Worm (Caenorhabditis elegans) whole organism, young adult: ENCODE data around the gene clec-78.

ENCODE experiments used
- B0035.1 ChIP-seq: sonication (generic microtip); optimal IDR thresholded peaks from 2 replicates; lab custom pipeline; 2016; ENCODE audit warnings: missing genetic modification characterization, mild to moderate bottlenecking, missing compliant biosample characterization, missing genotype, missing genetic modification reagents
- D2030.7 ChIP-seq: fragments of 200-800 bp; sonication (Bioruptor generic); IDR thresholded peaks from 2 replicates; pipeline ENCODE4 v1.3.6; 2022; ENCODE audit warnings: missing genetic modification reagents, missing genetic modification characterization, missing compliant biosample characterization
- F23B12.7 ChIP-seq: sonication (generic microtip); optimal IDR thresholded peaks from 2 replicates; lab custom pipeline; 2017; ENCODE audit warnings: missing genetic modification characterization, mild to moderate bottlenecking, missing compliant biosample characterization, antibody characterized with exemption, moderate library complexity; ENCODE audit not compliant: insufficient read depth
- F37B4.10 ChIP-seq: fragments of 200-800 bp; sonication (Bioruptor generic); IDR thresholded peaks from 2 replicates; pipeline ENCODE4 v1.3.6; 2022; ENCODE audit warnings: missing genetic modification characterization, missing compliant biosample characterization
- T07F8.4 ChIP-seq: sonication (generic microtip); optimal IDR thresholded peaks from 2 replicates; lab custom pipeline; 2016; ENCODE audit warnings: mild to moderate bottlenecking, missing genetic modification characterization, moderate library complexity, missing compliant biosample characterization
- T26A5.8 ChIP-seq: sonication (generic microtip); optimal IDR thresholded peaks from 2 replicates; lab custom pipeline; 2016; ENCODE audit warnings: missing genetic modification characterization, missing compliant biosample characterization
- Y67H2A.10 ChIP-seq: fragments of 200-800 bp; sonication (Bioruptor generic); conservative IDR thresholded peaks from 2 replicates; pipeline ENCODE4 v1.3.6; 2022; ENCODE audit warnings: missing genetic modification reagents, missing genetic modification characterization, missing compliant biosample characterization
- ZK185.1 ChIP-seq: sonication (generic microtip); optimal IDR thresholded peaks from 2 replicates; lab custom pipeline; 2016; ENCODE audit warnings: mild to moderate bottlenecking, missing genetic modification characterization, missing compliant biosample characterization; ENCODE audit not compliant: poor library complexity, severe bottlenecking
- ama-1 ChIP-seq, 3 experiments: fragments of 150-350 bp in 1 of 3; sonication (generic microtip) in 2 of 3; optimal IDR thresholded peaks; 2 replicates each; lab custom pipeline; 2014 to 2018; ENCODE audit warnings: missing biosample characterization in 2 of 3, missing genetic modification characterization in 2 of 3, missing genetic modification reagents in 2 of 3
- aptf-3 ChIP-seq: fragments of 200-800 bp; sonication (Bioruptor generic); IDR thresholded peaks from 2 replicates; pipeline ENCODE4 v1.3.6; 2022; ENCODE audit warnings: missing genetic modification characterization, missing compliant biosample characterization
- attf-6 ChIP-seq: fragments of 200-800 bp; sonication (Bioruptor generic); IDR thresholded peaks from 2 replicates; pipeline ENCODE4 v1.3.6; 2022; ENCODE audit warnings: missing genetic modification reagents, missing genetic modification characterization, missing compliant biosample characterization
- bed-2 ChIP-seq: fragments of 200-800 bp; sonication (Bioruptor generic); IDR thresholded peaks from 2 replicates; pipeline ENCODE4 v1.3.6; 2022; ENCODE audit warnings: missing genetic modification reagents, missing genetic modification characterization, missing compliant biosample characterization
- cebp-1 ChIP-seq, 2 experiments: fragments of 200-800 bp in 1 of 2; sonication (Bioruptor generic) in 1 of 2; sonication (generic microtip) in 1 of 2; IDR thresholded peaks in 1 of 2; optimal IDR thresholded peaks in 1 of 2; 2 replicates each; pipeline versions ENCODE4 v1.3.6 to Lab custom; 2017 to 2022; ENCODE audit warnings: missing compliant biosample characterization in 2 of 2, missing genetic modification characterization in 2 of 2, mild to moderate bottlenecking in 1 of 2, missing genetic modification reagents in 1 of 2, moderate library complexity in 1 of 2
- ceh-58 ChIP-seq: fragments of 200-800 bp; sonication (Bioruptor generic); IDR thresholded peaks from 2 replicates; pipeline ENCODE4 v1.3.6; 2022; ENCODE audit warnings: missing genetic modification characterization, missing compliant biosample characterization
- ceh-79 ChIP-seq: sonication (generic microtip); optimal IDR thresholded peaks from 2 replicates; lab custom pipeline; 2017; ENCODE audit warnings: mild to moderate bottlenecking, missing genetic modification characterization, missing compliant biosample characterization
- egl-18 ChIP-seq: fragments of 200-800 bp; sonication (Bioruptor generic); IDR thresholded peaks from 2 replicates; pipeline ENCODE4 v1.3.6; 2022; ENCODE audit warnings: missing genetic modification reagents, missing genetic modification characterization, missing compliant biosample characterization
- fkh-3 ChIP-seq: sonication (generic microtip); optimal IDR thresholded peaks from 2 replicates; lab custom pipeline; 2016; ENCODE audit warnings: mild to moderate bottlenecking, missing genetic modification characterization, missing compliant biosample characterization
- gei-17 ChIP-seq: fragments of 200-800 bp; sonication (Bioruptor generic); optimal IDR thresholded peaks from 2 replicates; lab custom pipeline; 2018; ENCODE audit warnings: mild to moderate bottlenecking, missing genetic modification characterization, missing compliant biosample characterization
- hrde-1 ChIP-seq: sonication (generic microtip); optimal IDR thresholded peaks from 2 replicates; lab custom pipeline; 2016; ENCODE audit warnings: missing genetic modification characterization, mild to moderate bottlenecking, missing compliant biosample characterization, moderate library complexity, missing genotype, missing genetic modification reagents, borderline replicate concordance
- lin-54 ChIP-seq: fragments of 200-800 bp; sonication (Bioruptor generic); optimal IDR thresholded peaks from 2 replicates; lab custom pipeline; 2018; ENCODE audit warnings: mild to moderate bottlenecking, missing genetic modification characterization, missing compliant biosample characterization
- madf-10 ChIP-seq: sonication (generic microtip); optimal IDR thresholded peaks from 2 replicates; lab custom pipeline; 2016; ENCODE audit warnings: mild to moderate bottlenecking, missing genetic modification characterization, missing compliant biosample characterization
- madf-6 ChIP-seq: fragments of 200-800 bp; sonication (Bioruptor generic); IDR thresholded peaks from 2 replicates; pipeline ENCODE4 v1.3.6; 2022; ENCODE audit warnings: missing genetic modification reagents, missing genetic modification characterization, missing compliant biosample characterization
- mcd-1 ChIP-seq: fragments of 200-800 bp; sonication (Bioruptor generic); IDR thresholded peaks from 2 replicates; pipeline ENCODE4 v1.3.6; 2022; ENCODE audit warnings: missing genetic modification reagents, missing genetic modification characterization, missing compliant biosample characterization
- mel-28 ChIP-seq: sonication (generic microtip); optimal IDR thresholded peaks from 2 replicates; lab custom pipeline; 2016; ENCODE audit warnings: borderline replicate concordance, mild to moderate bottlenecking, missing genetic modification characterization, missing compliant biosample characterization
- nhr-27 ChIP-seq: fragments of 200-800 bp; sonication (Bioruptor generic); optimal IDR thresholded peaks from 2 replicates; lab custom pipeline; 2018; ENCODE audit warnings: mild to moderate bottlenecking, missing genetic modification characterization, moderate library complexity, missing compliant biosample characterization
- nhr-90 ChIP-seq: sonication (generic microtip); optimal IDR thresholded peaks from 2 replicates; lab custom pipeline; 2016; ENCODE audit warnings: missing genotype, mild to moderate bottlenecking, missing genetic modification characterization, missing compliant biosample characterization
- snpc-1.3 ChIP-seq: sonication (generic microtip); optimal IDR thresholded peaks from 2 replicates; lab custom pipeline; 2017; ENCODE audit warnings: missing genetic modification characterization, mild to moderate bottlenecking, missing compliant biosample characterization, antibody characterized with exemption, moderate library complexity, missing genotype, missing genetic modification reagents; ENCODE audit not compliant: insufficient read depth
- tbx-9 ChIP-seq: sonication (generic microtip); optimal IDR thresholded peaks from 2 replicates; lab custom pipeline; 2016; ENCODE audit warnings: borderline replicate concordance, missing genetic modification characterization, inconsistent platforms, missing compliant biosample characterization
- unc-130 ChIP-seq: sonication (generic microtip); optimal IDR thresholded peaks from 2 replicates; lab custom pipeline; 2016; ENCODE audit warnings: missing genetic modification reagents, missing genetic modification characterization, missing compliant biosample characterization
- xnd-1 ChIP-seq: sonication (generic microtip); optimal IDR thresholded peaks from 2 replicates; lab custom pipeline; 2016; ENCODE audit warnings: missing genotype, missing genetic modification reagents, missing genetic modification characterization, missing compliant biosample characterization
- ztf-18 ChIP-seq: sonication (generic microtip); optimal IDR thresholded peaks from 2 replicates; lab custom pipeline; 2016; ENCODE audit warnings: missing genotype, mild to moderate bottlenecking, missing genetic modification characterization, missing compliant biosample characterization
- ztf-26 ChIP-seq: sonication (generic microtip); optimal IDR thresholded peaks from 2 replicates; lab custom pipeline; 2017; ENCODE audit warnings: missing genetic modification characterization, missing compliant biosample characterization

Gene clec-78

DNA sequence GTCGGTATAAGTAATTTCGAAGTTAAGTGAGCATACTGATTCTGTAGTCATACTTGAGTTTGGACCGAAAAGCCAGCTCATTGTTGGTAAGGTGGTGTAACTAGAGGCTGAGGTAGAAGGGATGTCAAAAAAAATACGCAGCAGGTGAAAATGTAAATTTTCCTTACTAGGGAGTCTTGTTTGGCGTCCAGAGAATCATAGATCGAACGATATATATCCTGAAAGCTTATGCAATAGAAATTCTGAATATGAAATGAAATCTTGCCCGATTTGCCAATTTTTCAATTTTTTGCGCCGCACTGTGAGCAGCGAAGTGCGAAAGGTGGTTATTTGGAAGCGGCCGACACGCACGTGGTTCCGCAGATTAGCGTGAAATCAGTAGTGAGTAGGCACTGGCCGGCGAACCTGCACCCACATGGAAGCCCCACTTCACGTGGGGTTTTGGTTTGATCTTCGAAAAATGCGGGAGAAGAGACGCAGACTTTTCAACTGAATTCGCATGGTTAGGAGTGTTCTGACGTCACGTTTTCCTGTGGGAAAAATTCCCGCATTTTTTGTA, 10.9 kb upstream of the clec-78 start, which contains the start of gene srh-220:
Gene srh-220, minus strand, starts transcription at position 51 of the 559 bp plus-strand sequence.
- TF ChIP-seq lin-54 = no peak
- 0 out of 2 replicates have a peak, but pooled peaks have one; percentile 67 for TF ChIP-seq F37B4.10 (GFP tag; lab: Robert Waterston, UW)

DNA sequence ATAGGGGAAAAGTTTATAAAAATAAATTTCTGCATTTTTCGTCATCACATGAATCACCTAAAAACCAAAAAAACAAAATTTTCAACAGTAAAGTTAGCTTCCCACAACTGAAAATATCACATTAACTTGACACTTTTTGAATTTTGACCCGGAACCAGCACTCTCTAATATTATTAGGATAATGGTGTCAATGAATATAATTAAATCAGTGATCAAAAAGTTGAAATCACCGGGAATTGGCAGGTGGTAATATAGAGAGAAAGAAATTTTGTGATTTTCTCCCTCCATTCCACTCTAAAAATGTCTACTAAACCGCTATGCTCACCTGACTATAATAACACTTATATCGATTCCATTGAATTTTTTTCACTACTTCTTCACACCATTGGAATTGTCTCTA, 9.4 kb upstream of the clec-78 start, which contains the start of gene srh-222:
Gene srh-222, plus strand, starts transcription at position 301 of the 400 bp plus-strand sequence.
- TF ChIP-seq nhr-27 (no peak), ceh-79 (tag; lab: Kevin White, UChicago) (no peak), cebp-1 (GFP tag; IDR thresholded peaks at IDR 0.05; lab: Robert Waterston, UW) (no peak), cebp-1 (tag; optimal IDR thresholded peaks at IDR 0.05; lab: Kevin White, UChicago) (no peak), D2030.7 (GFP tag; lab: Robert Waterston, UW) (no peak), Y67H2A.10 (no peak), egl-18 (GFP tag; lab: Robert Waterston, UW) (no peak), T07F8.4 (tag; lab: Kevin White, UChicago) (no peak), unc-130 (GFP tag; lab: Kevin White, UChicago) (no peak), ama-1 (optimal IDR thresholded peaks at IDR 0.05; lab: Kevin White, UChicago) (no peak), ama-1 (GFP tag; optimal IDR thresholded peaks at IDR 0.05; lab: Kevin White, UChicago) (no peak), lin-54 (no peak), mcd-1 (GFP tag; lab: Robert Waterston, UW) (no peak), F23B12.7 (no peak), aptf-3 (no peak), tbx-9 (tag; lab: Kevin White, UChicago) (no peak), ztf-18 (tag; lab: Kevin White, UChicago) (no peak), nhr-90 (no peak), bed-2 (GFP tag; lab: Robert Waterston, UW) (no peak), attf-6 (GFP tag; lab: Robert Waterston, UW) (no peak)

DNA sequence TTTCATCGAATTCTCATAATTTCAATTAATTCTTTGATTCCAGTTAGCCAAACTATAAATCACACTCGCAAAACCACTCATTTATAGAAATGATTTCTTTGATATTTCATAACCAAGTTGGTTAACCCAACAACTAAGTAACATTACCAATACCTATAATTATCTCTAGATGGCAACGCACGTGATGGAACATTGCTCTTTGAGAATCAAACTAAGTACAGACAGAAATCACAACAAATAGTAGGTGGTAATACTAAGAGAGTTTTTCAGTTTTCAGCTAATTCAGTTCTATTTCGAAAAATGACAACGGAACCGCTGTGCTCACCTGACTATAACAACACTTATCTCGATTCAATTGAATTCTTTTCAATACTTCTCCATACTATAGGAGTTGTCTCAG, 7.3 kb upstream of the clec-78 start, which contains the start of gene srh-223:
Gene srh-223, plus strand, starts transcription at position 301 of the 400 bp plus-strand sequence.
- TF ChIP-seq ama-1 (optimal IDR thresholded peaks at IDR 0.05; lab: Kevin White, UChicago) = no peak
- no peak for TF ChIP-seq ama-1 (GFP tag; optimal IDR thresholded peaks at IDR 0.05; lab: Kevin White, UChicago)
- no peak for TF ChIP-seq ZK185.1 (tag; lab: Kevin White, UChicago)
- no peak for TF ChIP-seq madf-10
- no peak for TF ChIP-seq B0035.1
- TF ChIP-seq T26A5.8 = no peak

DNA sequence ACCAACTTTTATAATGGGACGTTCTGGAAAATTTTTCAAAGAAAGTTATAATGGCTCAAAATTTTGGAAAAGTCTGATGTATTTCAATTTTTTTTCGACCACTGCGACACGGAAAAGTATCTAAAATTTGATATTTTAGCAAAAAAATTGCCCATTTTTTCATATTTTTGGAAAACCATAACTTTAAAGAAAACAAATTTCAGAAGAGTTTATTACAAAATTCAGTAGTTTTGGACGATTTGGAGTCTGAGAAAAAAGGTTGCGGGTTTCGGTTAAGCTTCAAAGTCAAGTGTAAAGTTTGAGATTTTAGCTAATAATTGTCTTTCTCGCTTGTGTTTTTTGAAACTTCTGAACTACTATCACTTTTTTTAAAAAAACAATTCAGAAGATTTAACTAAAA, 770 bp upstream of the clec-78 start:
- TF ChIP-seq xnd-1 (tag; lab: Kevin White, UChicago) (no peak), ztf-26 (tag; lab: Kevin White, UChicago) (no peak), fkh-3 (no peak), snpc-1.3 (tag; lab: Kevin White, UChicago) (no peak), mel-28 (tag; lab: Kevin White, UChicago) (no peak), hrde-1 (tag; lab: Kevin White, UChicago) (no peak), T07F8.4 (tag; lab: Kevin White, UChicago) (no peak), madf-6 (GFP tag; lab: Robert Waterston, UW) (no peak), gei-17 (GFP tag; lab: Kevin White, UChicago) (no peak), ceh-58 (GFP tag; lab: Robert Waterston, UW) (no peak)
